Worm (Caenorhabditis elegans): Measurements from ENCODE around the gene Y43F8B.18.

The Y43F8B.18 gene

ce11 chrV:19477302-19477701 is 8.5 kb upstream of the Y43F8B.18 start:
- no peak for TF ChIP-seq ceh-36 (tag; optimal IDR thresholded peaks at IDR 0.05)
- TF ChIP-seq tbx-37 (GFP tag; conservative IDR thresholded peaks at IDR 0.05): no peak
- no peak for TF ChIP-seq B0310.2 (tag; optimal IDR thresholded peaks at IDR 0.05)
- no peak for TF ChIP-seq tbx-11 (GFP tag; IDR thresholded peaks at IDR 0.05)
- no peak for TF ChIP-seq hmbx-1 (tag; optimal IDR thresholded peaks at IDR 0.05)
- no peak for TF ChIP-seq flt-1 (GFP tag; IDR thresholded peaks at IDR 0.05)
- TF ChIP-seq ceh-13 (GFP tag; optimal IDR thresholded peaks at IDR 0.05): no peak
- TF ChIP-seq scrt-1 (GFP tag; IDR thresholded peaks at IDR 0.05): no peak
- TF ChIP-seq ets-7 (tag; optimal IDR thresholded peaks at IDR 0.05): no peak
- no peak for TF ChIP-seq hnd-1 (tag; optimal IDR thresholded peaks at IDR 0.05)
- no peak for TF ChIP-seq pes-1 (GFP tag; IDR thresholded peaks at IDR 0.05)
- no peak for TF ChIP-seq aly-1 (tag; optimal IDR thresholded peaks at IDR 0.05)
- no peak for TF ChIP-seq sea-1 (GFP tag; conservative IDR thresholded peaks at IDR 0.05)
- TF ChIP-seq F13C5.2 (tag; optimal IDR thresholded peaks at IDR 0.05): no peak
- no peak for TF ChIP-seq hmg-4 (GFP tag; optimal IDR thresholded peaks at IDR 0.05)
- no peak for TF ChIP-seq ama-1 (optimal IDR thresholded peaks at IDR 0.05)
- no peak for TF ChIP-seq tra-4 (tag; optimal IDR thresholded peaks at IDR 0.05)

ce11 chrV:19477852-19478251 is 7.9 kb upstream of the Y43F8B.18 start, which contains the start of gene Y43F8B.9:
TSS of gene Y43F8B.9 (plus strand) at chrV:19478152.
- TF ChIP-seq flt-1 (GFP tag; IDR thresholded peaks at IDR 0.05) (no peak), ceh-36 (tag; optimal IDR thresholded peaks at IDR 0.05) (no peak), hnd-1 (tag; optimal IDR thresholded peaks at IDR 0.05) (no peak), tbx-11 (GFP tag; IDR thresholded peaks at IDR 0.05) (no peak), ama-1 (optimal IDR thresholded peaks at IDR 0.05) (no peak), tra-4 (tag; optimal IDR thresholded peaks at IDR 0.05) (no peak), tbx-37 (GFP tag; conservative IDR thresholded peaks at IDR 0.05) (no peak), scrt-1 (GFP tag; IDR thresholded peaks at IDR 0.05) (no peak), sea-1 (GFP tag; conservative IDR thresholded peaks at IDR 0.05) (no peak), pes-1 (GFP tag; IDR thresholded peaks at IDR 0.05) (no peak)

DNA sequence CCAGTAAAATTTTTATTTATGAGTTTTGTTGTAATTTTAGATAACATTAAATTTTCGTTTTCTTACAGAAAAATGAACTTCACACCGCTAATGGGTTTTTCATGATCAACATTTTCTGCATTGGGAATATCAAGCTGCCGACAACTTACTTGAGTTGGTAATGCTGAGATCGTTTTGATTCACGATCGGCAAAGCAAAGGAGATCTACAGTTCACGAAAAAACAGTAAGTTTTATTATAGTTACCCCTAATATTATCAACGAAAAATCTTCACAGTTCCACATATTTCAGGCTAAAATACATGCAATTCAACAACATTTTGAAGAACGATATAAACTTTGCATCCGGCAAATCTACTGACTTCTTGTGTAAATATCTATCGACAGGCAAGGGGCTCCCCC is 3.3 kb upstream of the Y43F8B.18 start, which contains the start of gene Y43F8B.22:
Y43F8B.22 (plus strand) TSS at position 301 of the 400 bp plus-strand sequence.
- TF ChIP-seq tbx-11 (GFP tag; IDR thresholded peaks at IDR 0.05) (no peak), ceh-36 (tag; optimal IDR thresholded peaks at IDR 0.05) (no peak), hmg-4 (GFP tag; optimal IDR thresholded peaks at IDR 0.05) (no peak), tbx-37 (GFP tag; conservative IDR thresholded peaks at IDR 0.05) (no peak), ama-1 (optimal IDR thresholded peaks at IDR 0.05) (no peak), flt-1 (GFP tag; IDR thresholded peaks at IDR 0.05) (no peak), ceh-13 (GFP tag; optimal IDR thresholded peaks at IDR 0.05) (no peak), sea-1 (GFP tag; conservative IDR thresholded peaks at IDR 0.05) (no peak), ets-7 (tag; optimal IDR thresholded peaks at IDR 0.05) (no peak), pes-1 (GFP tag; IDR thresholded peaks at IDR 0.05) (no peak), tra-4 (tag; optimal IDR thresholded peaks at IDR 0.05) (no peak), aly-1 (tag; optimal IDR thresholded peaks at IDR 0.05) (no peak), B0310.2 (tag; optimal IDR thresholded peaks at IDR 0.05) (no peak)

ce11 chrV:19484507-19484906 is 1.3 kb upstream of the Y43F8B.18 start, which contains the start of gene Y43F8B.17:
TSS of gene Y43F8B.17 (plus strand) at chrV:19484721.
- no peak for TF ChIP-seq hmbx-1 (tag; optimal IDR thresholded peaks at IDR 0.05)
- no peak for TF ChIP-seq F13C5.2 (tag; optimal IDR thresholded peaks at IDR 0.05)
- TF ChIP-seq ceh-36 (tag; optimal IDR thresholded peaks at IDR 0.05): no peak
- no peak for TF ChIP-seq ets-7 (tag; optimal IDR thresholded peaks at IDR 0.05)
- no peak for TF ChIP-seq tbx-37 (GFP tag; conservative IDR thresholded peaks at IDR 0.05)
- TF ChIP-seq tbx-11 (GFP tag; IDR thresholded peaks at IDR 0.05): no peak
- TF ChIP-seq flt-1 (GFP tag; IDR thresholded peaks at IDR 0.05): no peak
- TF ChIP-seq pes-1 (GFP tag; IDR thresholded peaks at IDR 0.05): no peak
- no peak for TF ChIP-seq ceh-13 (GFP tag; optimal IDR thresholded peaks at IDR 0.05)
- TF ChIP-seq ama-1 (optimal IDR thresholded peaks at IDR 0.05): no peak
- no peak for TF ChIP-seq hnd-1 (tag; optimal IDR thresholded peaks at IDR 0.05)
- TF ChIP-seq B0310.2 (tag; optimal IDR thresholded peaks at IDR 0.05): no peak
- TF ChIP-seq scrt-1 (GFP tag; IDR thresholded peaks at IDR 0.05): no peak
- TF ChIP-seq aly-1 (tag; optimal IDR thresholded peaks at IDR 0.05): no peak
- TF ChIP-seq sea-1 (GFP tag; conservative IDR thresholded peaks at IDR 0.05): no peak
- TF ChIP-seq tra-4 (tag; optimal IDR thresholded peaks at IDR 0.05): no peak

- TF ChIP-seq tra-4 (tag; optimal IDR thresholded peaks at IDR 0.05) (no peak), F13C5.2 (tag; optimal IDR thresholded peaks at IDR 0.05) (no peak), aly-1 (tag; optimal IDR thresholded peaks at IDR 0.05) (no peak), hnd-1 (tag; optimal IDR thresholded peaks at IDR 0.05) (no peak), flt-1 (GFP tag; IDR thresholded peaks at IDR 0.05) (no peak), hmg-4 (GFP tag; optimal IDR thresholded peaks at IDR 0.05) (no peak), scrt-1 (GFP tag; IDR thresholded peaks at IDR 0.05) (no peak), ceh-13 (GFP tag; optimal IDR thresholded peaks at IDR 0.05) (no peak), ets-7 (tag; optimal IDR thresholded peaks at IDR 0.05) (no peak), sea-1 (GFP tag; conservative IDR thresholded peaks at IDR 0.05) (no peak)
Measured at ce11 chrV:19485261-19485660, 529 bp upstream of the Y43F8B.18 start, which contains the start of gene Y43F8B.28. TSS of gene Y43F8B.28 (plus strand) at chrV:19485319.

ce11 chrV:19490461-19490860 is 4.7 kb downstream of the Y43F8B.18 start, which contains the start of gene Y43F8B.7:
TSS of gene Y43F8B.7 (plus strand) at chrV:19490761.
- no peak for TF ChIP-seq ets-7 (tag; optimal IDR thresholded peaks at IDR 0.05)
- TF ChIP-seq sea-1 (GFP tag; conservative IDR thresholded peaks at IDR 0.05): no peak
- no peak for TF ChIP-seq ama-1 (optimal IDR thresholded peaks at IDR 0.05)
- no peak for TF ChIP-seq ceh-13 (GFP tag; optimal IDR thresholded peaks at IDR 0.05)
- no peak for TF ChIP-seq aly-1 (tag; optimal IDR thresholded peaks at IDR 0.05)
- no peak for TF ChIP-seq pes-1 (GFP tag; IDR thresholded peaks at IDR 0.05)
- no peak for TF ChIP-seq ceh-36 (tag; optimal IDR thresholded peaks at IDR 0.05)

DNA sequence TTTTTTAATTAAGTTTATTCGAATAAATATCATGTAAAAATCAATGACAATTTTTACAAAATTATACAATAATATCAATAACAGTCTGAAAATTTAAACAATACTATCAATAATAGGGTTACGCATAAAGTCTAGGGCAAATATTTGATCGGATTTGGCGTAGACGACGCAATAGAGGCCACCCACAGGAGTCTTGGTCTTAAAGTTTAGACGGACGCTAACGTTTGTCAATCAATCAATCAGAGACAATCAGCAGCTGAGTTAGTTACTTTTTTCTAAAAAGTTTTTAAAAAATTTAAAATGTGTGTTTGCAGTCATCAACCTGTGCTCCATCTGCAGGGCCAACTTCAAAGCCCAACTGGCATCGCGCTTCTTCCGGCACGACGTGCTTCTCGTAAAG is 5.5 kb downstream of the Y43F8B.18 start, which contains the start of gene Y43F8B.29:
Y43F8B.29 (plus strand) TSS at position 301 of the 400 bp plus-strand sequence.
- no peak for TF ChIP-seq hnd-1 (tag; optimal IDR thresholded peaks at IDR 0.05)

- TF ChIP-seq tra-4 (tag; optimal IDR thresholded peaks at IDR 0.05): no peak
- no peak for TF ChIP-seq ets-7 (tag; optimal IDR thresholded peaks at IDR 0.05)
- no peak for TF ChIP-seq F13C5.2 (tag; optimal IDR thresholded peaks at IDR 0.05)
- TF ChIP-seq ama-1 (optimal IDR thresholded peaks at IDR 0.05): no peak
- TF ChIP-seq ceh-13 (GFP tag; optimal IDR thresholded peaks at IDR 0.05): no peak
- TF ChIP-seq scrt-1 (GFP tag; IDR thresholded peaks at IDR 0.05): no peak
- no peak for TF ChIP-seq hmg-4 (GFP tag; optimal IDR thresholded peaks at IDR 0.05)
- TF ChIP-seq B0310.2 (tag; optimal IDR thresholded peaks at IDR 0.05): no peak
- no peak for TF ChIP-seq tbx-11 (GFP tag; IDR thresholded peaks at IDR 0.05)
- no peak for TF ChIP-seq tbx-37 (GFP tag; conservative IDR thresholded peaks at IDR 0.05)
- no peak for TF ChIP-seq pes-1 (GFP tag; IDR thresholded peaks at IDR 0.05)
- no peak for TF ChIP-seq hmbx-1 (tag; optimal IDR thresholded peaks at IDR 0.05)
- no peak for TF ChIP-seq hnd-1 (tag; optimal IDR thresholded peaks at IDR 0.05)
- TF ChIP-seq flt-1 (GFP tag; IDR thresholded peaks at IDR 0.05): no peak
- TF ChIP-seq aly-1 (tag; optimal IDR thresholded peaks at IDR 0.05): no peak
- no peak for TF ChIP-seq ceh-36 (tag; optimal IDR thresholded peaks at IDR 0.05)
- no peak for TF ChIP-seq sea-1 (GFP tag; conservative IDR thresholded peaks at IDR 0.05)
Measured at ce11 chrV:19495145-19495544, 9.4 kb downstream of the Y43F8B.18 start.

Data from whole organism, early embryonic.